Worm (Caenorhabditis elegans) whole organism, L1 larva: ENCODE results near the gene T13C5.9.

Experiments used
- C04F5.9 ChIP-seq: sonication (generic microtip); optimal IDR thresholded peaks from 2 replicates; lab custom pipeline; 2016; ENCODE audit warnings: missing genetic modification characterization, missing compliant biosample characterization
- C16A3.4 ChIP-seq: fragments of 150-350 bp; optimal IDR thresholded peaks from 2 replicates; lab custom pipeline; 2014; ENCODE audit warnings: missing biosample characterization, missing genetic modification characterization
- C34B4.2 ChIP-seq: sonication (generic microtip); optimal IDR thresholded peaks from 2 replicates; lab custom pipeline; 2017; ENCODE audit warnings: mild to moderate bottlenecking, missing genetic modification characterization, missing compliant biosample characterization
- aha-1 ChIP-seq: fragments of 150-350 bp; optimal IDR thresholded peaks from 2 replicates; lab custom pipeline; 2014; ENCODE audit warnings: missing biosample characterization, missing genetic modification characterization
- aly-2 ChIP-seq: fragments of 150-350 bp; optimal IDR thresholded peaks from 2 replicates; lab custom pipeline; 2014; ENCODE audit warnings: missing biosample characterization, missing genetic modification characterization
- ama-1 ChIP-seq: fragments of 150-350 bp; optimal IDR thresholded peaks from 2 replicates; lab custom pipeline; 2014
- ceh-63 ChIP-seq: fragments of 200-800 bp; sonication (Bioruptor generic); optimal IDR thresholded peaks from 2 replicates; lab custom pipeline; 2018; ENCODE audit warnings: mild to moderate bottlenecking, missing genetic modification characterization, missing compliant biosample characterization
- ceh-82 ChIP-seq, 3 experiments: fragments of 150-350 bp in 1 of 3; sonication (generic microtip) in 2 of 3; optimal IDR thresholded peaks; 2 replicates each; lab custom pipeline; 2014 to 2017; ENCODE audit warnings: missing biosample characterization in 3 of 3, missing genetic modification characterization in 3 of 3
- ceh-88 ChIP-seq: fragments of 200-800 bp; sonication (Bioruptor generic); IDR thresholded peaks from 2 replicates; pipeline ENCODE4 v1.3.6; 2022; ENCODE audit warnings: missing genetic modification characterization, missing compliant biosample characterization
- ceh-90 ChIP-seq: sonication (generic microtip); optimal IDR thresholded peaks from 2 replicates; lab custom pipeline; 2016; ENCODE audit warnings: missing genetic modification characterization, missing compliant biosample characterization
- ces-1 ChIP-seq: fragments of 150-350 bp; optimal IDR thresholded peaks from 2 replicates; lab custom pipeline; 2014; ENCODE audit warnings: missing biosample characterization, missing genetic modification reagents, missing genetic modification characterization
- dpl-1 ChIP-seq, 3 experiments: fragments of 150-350 bp in 2 of 3; sonication (generic microtip) in 1 of 3; optimal IDR thresholded peaks; 2 replicates each; lab custom pipeline; 2014 to 2017; ENCODE audit warnings: missing biosample characterization in 3 of 3, missing genetic modification characterization in 3 of 3, missing genetic modification reagents in 3 of 3
- efl-1 ChIP-seq, 4 experiments: fragments of 150-350 bp; optimal IDR thresholded peaks in 3 of 4; peaks in 1 of 4; 1 replicate in 1 of 4; 2 replicates in 3 of 4; lab custom pipeline; 2014; ENCODE audit warnings: missing biosample characterization in 2 of 4, missing genetic modification characterization in 2 of 4, missing genetic modification reagents in 2 of 4
- efl-3 ChIP-seq: fragments of 200-800 bp; sonication (Bioruptor generic); optimal IDR thresholded peaks from 2 replicates; lab custom pipeline; 2018; ENCODE audit warnings: mild to moderate bottlenecking, missing genetic modification characterization, missing compliant biosample characterization
- egl-13 ChIP-seq: sonication (generic microtip); optimal IDR thresholded peaks from 2 replicates; lab custom pipeline; 2016; ENCODE audit warnings: missing genotype, missing genetic modification reagents, missing genetic modification characterization, missing compliant biosample characterization
- egl-27 ChIP-seq, 2 experiments: fragments of 150-350 bp in 1 of 2; sonication (generic microtip); optimal IDR thresholded peaks; 3 replicates each; lab custom pipeline; 2017 to 2018; ENCODE audit warnings: missing biosample characterization in 2 of 2, missing genetic modification characterization in 2 of 2, missing genetic modification reagents in 2 of 2
- elt-3 ChIP-seq, 6 experiments: fragments of 150-350 bp in 1 of 6; sonication (generic microtip); optimal IDR thresholded peaks; 2 replicates each; lab custom pipeline; 2017 to 2018; ENCODE audit warnings: missing biosample characterization in 6 of 6, missing genetic modification characterization in 6 of 6, inconsistent platforms in 1 of 6
- ets-5 ChIP-seq: fragments of 200-800 bp; sonication (Bioruptor generic); IDR thresholded peaks from 2 replicates; pipeline ENCODE4 v1.3.6; 2022; ENCODE audit warnings: missing genetic modification characterization, missing compliant biosample characterization
- fkh-10 ChIP-seq: sonication (generic microtip); optimal IDR thresholded peaks from 2 replicates; lab custom pipeline; 2017; ENCODE audit warnings: missing biosample characterization, missing genetic modification reagents, missing genetic modification characterization
- fkh-4 ChIP-seq: sonication (generic microtip); optimal IDR thresholded peaks from 2 replicates; lab custom pipeline; 2016; ENCODE audit warnings: missing compliant biosample characterization, missing genetic modification characterization, borderline replicate concordance
- fkh-8 ChIP-seq: sonication (generic microtip); optimal IDR thresholded peaks from 2 replicates; lab custom pipeline; 2016; ENCODE audit warnings: mild to moderate bottlenecking, missing genetic modification characterization, missing compliant biosample characterization
- grh-1 ChIP-seq: fragments of 200-800 bp; sonication (Bioruptor generic); IDR thresholded peaks from 2 replicates; pipeline ENCODE4 v1.3.6; 2022; ENCODE audit warnings: missing genetic modification reagents, missing genetic modification characterization, missing compliant biosample characterization
- hlh-17 ChIP-seq: fragments of 200-800 bp; sonication (Bioruptor generic); optimal IDR thresholded peaks from 2 replicates; lab custom pipeline; 2018; ENCODE audit warnings: missing genetic modification characterization, mild to moderate bottlenecking, missing compliant biosample characterization, moderate library complexity, borderline replicate concordance
- hlh-4 ChIP-seq: sonication (generic microtip); optimal IDR thresholded peaks from 2 replicates; lab custom pipeline; 2016; ENCODE audit warnings: mild to moderate bottlenecking, missing genetic modification characterization, missing compliant biosample characterization
- hpl-2 ChIP-seq: fragments of 150-350 bp; optimal IDR thresholded peaks from 2 replicates; lab custom pipeline; 2014; ENCODE audit warnings: missing biosample characterization, missing genetic modification reagents, missing genetic modification characterization
- lin-14 ChIP-seq: fragments of 200-800 bp; sonication (Bioruptor generic); optimal IDR thresholded peaks from 2 replicates; lab custom pipeline; 2018; ENCODE audit warnings: mild to moderate bottlenecking, missing genetic modification characterization, moderate library complexity, missing compliant biosample characterization
- lsy-2 ChIP-seq, 2 experiments: fragments of 150-350 bp; optimal IDR thresholded peaks; 2 replicates each; lab custom pipeline; 2014; ENCODE audit warnings: missing biosample characterization in 2 of 2, missing genetic modification characterization in 2 of 2
- mep-1 ChIP-seq: fragments of 150-350 bp; optimal IDR thresholded peaks from 2 replicates; lab custom pipeline; 2014; ENCODE audit warnings: missing biosample characterization, missing genetic modification characterization
- nhr-12 ChIP-seq: sonication (generic microtip); optimal IDR thresholded peaks from 2 replicates; lab custom pipeline; 2017; ENCODE audit warnings: missing biosample characterization, missing genetic modification characterization
- nhr-20 ChIP-seq: sonication (generic microtip); optimal IDR thresholded peaks from 2 replicates; lab custom pipeline; 2016; ENCODE audit warnings: mild to moderate bottlenecking, missing genetic modification characterization, missing compliant biosample characterization
- nhr-237 ChIP-seq: fragments of 150-350 bp; optimal IDR thresholded peaks from 2 replicates; lab custom pipeline; 2014; ENCODE audit warnings: missing biosample characterization, missing genetic modification characterization
- nhr-28 ChIP-seq: fragments of 150-350 bp; optimal IDR thresholded peaks from 2 replicates; lab custom pipeline; 2014; ENCODE audit warnings: missing biosample characterization, missing genetic modification characterization
- nhr-47 ChIP-seq: sonication (generic microtip); optimal IDR thresholded peaks from 2 replicates; lab custom pipeline; 2016; ENCODE audit warnings: mild to moderate bottlenecking, missing genetic modification characterization, moderate library complexity, missing compliant biosample characterization
- nhr-71 ChIP-seq: sonication (generic microtip); optimal IDR thresholded peaks from 2 replicates; lab custom pipeline; 2016; ENCODE audit warnings: mild to moderate bottlenecking, missing genetic modification characterization, moderate library complexity, missing compliant biosample characterization
- nhr-76 ChIP-seq: sonication (generic microtip); optimal IDR thresholded peaks from 2 replicates; lab custom pipeline; 2017; ENCODE audit warnings: missing biosample characterization, missing genetic modification characterization
- skn-1 ChIP-seq: fragments of 150-350 bp; optimal IDR thresholded peaks from 2 replicates; lab custom pipeline; 2014; ENCODE audit warnings: missing biosample characterization, missing genetic modification characterization
- snu-23 ChIP-seq: sonication (generic microtip); optimal IDR thresholded peaks from 2 replicates; lab custom pipeline; 2016; ENCODE audit warnings: missing genetic modification characterization, missing compliant biosample characterization
- sptf-1 ChIP-seq: fragments of 150-350 bp; optimal IDR thresholded peaks from 2 replicates; lab custom pipeline; 2014; ENCODE audit warnings: missing biosample characterization, missing genetic modification characterization
- swsn-7 ChIP-seq: sonication (generic microtip); optimal IDR thresholded peaks from 2 replicates; lab custom pipeline; 2016; ENCODE audit warnings: missing genetic modification characterization, missing compliant biosample characterization
- unc-130 ChIP-seq: fragments of 150-350 bp; optimal IDR thresholded peaks from 2 replicates; lab custom pipeline; 2017; ENCODE audit warnings: missing biosample characterization, missing genetic modification characterization, inconsistent platforms
- unc-30 ChIP-seq: sonication (generic microtip); optimal IDR thresholded peaks from 2 replicates; lab custom pipeline; 2017; ENCODE audit warnings: missing biosample characterization, missing genetic modification characterization
- unc-98 ChIP-seq: fragments of 200-800 bp; sonication (Bioruptor generic); IDR thresholded peaks from 2 replicates; pipeline ENCODE4 v1.3.6; 2022; ENCODE audit warnings: missing genetic modification characterization, missing compliant biosample characterization
- xbp-1 ChIP-seq: sonication (generic microtip); optimal IDR thresholded peaks from 2 replicates; lab custom pipeline; 2016; ENCODE audit warnings: missing genetic modification characterization, missing compliant biosample characterization
- zag-1 ChIP-seq: fragments of 150-350 bp; optimal IDR thresholded peaks from 2 replicates; lab custom pipeline; 2014; ENCODE audit warnings: missing biosample characterization, missing genetic modification characterization
- zip-4 ChIP-seq: fragments of 200-800 bp; sonication (Bioruptor generic); optimal IDR thresholded peaks from 2 replicates; lab custom pipeline; 2018; ENCODE audit warnings: mild to moderate bottlenecking, missing genetic modification characterization, moderate library complexity, missing compliant biosample characterization
- ztf-4 ChIP-seq: fragments of 150-350 bp; optimal IDR thresholded peaks from 2 replicates; lab custom pipeline; 2014; ENCODE audit warnings: missing biosample characterization, missing genetic modification characterization

T13C5.9 gene

ce11 chrX:6208463-6208862 is 18.4 kb downstream of the T13C5.9 start, which contains the start of gene C14F11.7:
C14F11.7 (minus strand) TSS chrX:6208563.
- TF ChIP-seq nhr-28: no peak
- no peak for TF ChIP-seq nhr-20 (tag; lab: Kevin White, UChicago)

ce11 chrX:6211322-6211820 is 21.3 kb downstream of the T13C5.9 start:
- TF ChIP-seq C34B4.2 (no peak), ets-5 (GFP tag; lab: Robert Waterston, UW) (no peak), ama-1 (lab: Kevin White, UChicago) (no peak), skn-1 (tag; lab: Kevin White, UChicago) (no peak), efl-1 (optimal IDR thresholded peaks at IDR 0.05; lab: Kevin White, UChicago) (no peak), efl-1 (GFP tag; optimal IDR thresholded peaks at IDR 0.05 in 1 of 2; lab: Kevin White, UChicago) (peak in 1 of 2 experiments; percentile 45), ces-1 (GFP tag; lab: Kevin White, UChicago) (no peak)
- TF ChIP-seq, all 84 proteins: peak for 1

- TF ChIP-seq swsn-7 (tag; lab: Kevin White, UChicago) (no peak), lin-14 (GFP tag; lab: Kevin White, UChicago) (no peak), hpl-2 (no peak), ceh-90 (tag; lab: Kevin White, UChicago) (no peak), unc-30 (tag; lab: Kevin White, UChicago) (no peak), fkh-8 (tag; lab: Kevin White, UChicago) (no peak), unc-130 (tag; lab: Kevin White, UChicago) (no peak), unc-98 (GFP tag; lab: Robert Waterston, UW) (no peak), ceh-82 (tag; optimal IDR thresholded peaks at IDR 0.05; lab: Kevin White, UChicago) (no peak), C34B4.2 (no peak), xbp-1 (tag; lab: Kevin White, UChicago) (no peak)
These were observed 26.5 kb downstream of the T13C5.9 start, which contains the start of gene lrch-1 for ce11 chrX:6216551-6216950. lrch-1 (minus strand) TSS chrX:6216651.

- no peak for TF ChIP-seq fkh-10 (GFP tag; lab: Kevin White, UChicago)
- TF ChIP-seq nhr-76 (tag; lab: Kevin White, UChicago): no peak
- TF ChIP-seq unc-130 (tag; lab: Kevin White, UChicago): no peak
- no peak for TF ChIP-seq zag-1 (tag; lab: Kevin White, UChicago)
- TF ChIP-seq dpl-1 (GFP tag; optimal IDR thresholded peaks at IDR 0.05; lab: Kevin White, UChicago): no peak
- no peak for TF ChIP-seq ztf-4 (tag; lab: Kevin White, UChicago)
- TF ChIP-seq aly-2 (tag; lab: Kevin White, UChicago): no peak
- TF ChIP-seq lin-14 (GFP tag; lab: Kevin White, UChicago): peak; percentile 66
- no peak for TF ChIP-seq efl-3 (GFP tag; lab: Kevin White, UChicago)
- no peak for TF ChIP-seq fkh-4 (tag; lab: Kevin White, UChicago)
- no peak for TF ChIP-seq aha-1 (tag; lab: Kevin White, UChicago)
- peak; percentile 72 for TF ChIP-seq nhr-71 (tag; lab: Kevin White, UChicago)
- TF ChIP-seq hlh-17 (GFP tag; lab: Kevin White, UChicago): no peak
- TF ChIP-seq grh-1 (GFP tag; lab: Robert Waterston, UW): no peak
- TF ChIP-seq xbp-1 (tag; lab: Kevin White, UChicago): peak; percentile 64
- TF ChIP-seq efl-1 (optimal IDR thresholded peaks at IDR 0.05; lab: Kevin White, UChicago): peak in 1 of 2 experiments; percentile 14
- peak in 1 of 2 experiments; percentile 91 for TF ChIP-seq efl-1 (GFP tag; optimal IDR thresholded peaks at IDR 0.05 in 1 of 2; lab: Kevin White, UChicago)
- peak; percentile 75 for TF ChIP-seq nhr-47 (tag; lab: Kevin White, UChicago)
- TF ChIP-seq ceh-88 (GFP tag; lab: Robert Waterston, UW): peak; percentile 42; the same call in 1 of the 2 replicates
- TF ChIP-seq nhr-237 (tag; lab: Kevin White, UChicago): no peak
- no peak for TF ChIP-seq nhr-12
- no peak for TF ChIP-seq C04F5.9
- peak; percentile 76 for TF ChIP-seq snu-23 (GFP tag; lab: Kevin White, UChicago)
- TF ChIP-seq sptf-1: no peak
- no peak for TF ChIP-seq hlh-4
- no peak for TF ChIP-seq nhr-28
- TF ChIP-seq ceh-63 (GFP tag; lab: Kevin White, UChicago): no peak
- TF ChIP-seq lsy-2 (tag; optimal IDR thresholded peaks at IDR 0.05; lab: Kevin White, UChicago): peak in 1 of 2 experiments; percentile 48
- no peak for TF ChIP-seq egl-27 (tag; optimal IDR thresholded peaks at IDR 0.05; lab: Kevin White, UChicago)
- no peak for TF ChIP-seq egl-13 (tag; lab: Kevin White, UChicago)
- TF ChIP-seq zip-4: no peak
- peak; percentile 56 for TF ChIP-seq mep-1
- TF ChIP-seq elt-3 (tag; optimal IDR thresholded peaks at IDR 0.05; lab: Kevin White, UChicago): peak in 1 of 6 experiments; percentile 58
- no peak for TF ChIP-seq ets-5 (GFP tag; lab: Robert Waterston, UW)
- TF ChIP-seq C16A3.4 (tag; lab: Kevin White, UChicago): peak; percentile 69
These were observed 29.8 kb downstream of the T13C5.9 start for ce11 chrX:6219892-6220291.
